Worm (Caenorhabditis elegans): Measurements from ENCODE around the gene fbxa-136.

fbxa-136 gene

ce11 chrV:17540295-17540694 is 19.5 kb downstream of the fbxa-136 start, which contains the start of gene srz-25:
srz-25 (plus strand) TSS chrV:17540595.
- no peak for TF ChIP-seq snpc-4 (tag; optimal IDR thresholded peaks at IDR 0.05)
- TF ChIP-seq egl-5 (tag; optimal IDR thresholded peaks at IDR 0.05), result no peak
- no peak for TF ChIP-seq fos-1 (tag; optimal IDR thresholded peaks at IDR 0.05)
- TF ChIP-seq jun-1 (tag; optimal IDR thresholded peaks at IDR 0.05), result no peak
- TF ChIP-seq unc-39 (tag; optimal IDR thresholded peaks at IDR 0.05), result no peak
- no peak for TF ChIP-seq nhr-12 (tag; optimal IDR thresholded peaks at IDR 0.05)
- TF ChIP-seq egl-27 (tag; optimal IDR thresholded peaks at IDR 0.05), result no peak
- TF ChIP-seq daf-12 (tag; optimal IDR thresholded peaks at IDR 0.05), result no peak
- TF ChIP-seq pqm-1 (tag; optimal IDR thresholded peaks at IDR 0.05), result no peak

DNA sequence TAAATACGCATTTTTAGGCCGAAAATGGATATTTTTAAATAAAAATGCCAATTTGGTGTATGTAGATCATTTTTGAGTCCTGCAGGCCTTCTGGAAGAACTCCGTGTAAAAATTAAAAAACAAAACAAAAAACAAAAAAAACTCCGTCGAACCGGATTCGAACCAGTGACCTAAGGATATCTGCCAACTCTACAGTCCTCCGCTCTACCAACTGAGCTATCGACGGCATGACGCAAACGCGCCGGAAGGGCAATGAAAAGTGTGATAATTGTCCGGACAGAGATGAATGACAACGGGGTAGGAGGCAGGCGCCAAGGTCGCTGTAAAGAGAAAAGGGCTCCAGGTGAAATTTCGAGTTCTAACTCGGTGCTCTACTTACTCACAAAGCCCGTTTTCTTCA is 21.5 kb downstream of the fbxa-136 start:
- TF ChIP-seq unc-39 (tag; optimal IDR thresholded peaks at IDR 0.05), result no peak
- no peak for TF ChIP-seq pqm-1 (tag; optimal IDR thresholded peaks at IDR 0.05)
- TF ChIP-seq egl-27 (tag; optimal IDR thresholded peaks at IDR 0.05), result no peak
- no peak for TF ChIP-seq skn-1 (tag; optimal IDR thresholded peaks at IDR 0.05)
- no peak for TF ChIP-seq nhr-76 (tag; optimal IDR thresholded peaks at IDR 0.05)
- no peak for TF ChIP-seq elt-2 (tag; optimal IDR thresholded peaks at IDR 0.05)
- TF ChIP-seq fkh-2 (tag; optimal IDR thresholded peaks at IDR 0.05), result no peak
- no peak for TF ChIP-seq mdl-1 (tag; optimal IDR thresholded peaks at IDR 0.05)
- TF ChIP-seq fkh-10 (GFP tag; optimal IDR thresholded peaks at IDR 0.05), result no peak
- TF ChIP-seq eor-1 (tag; optimal IDR thresholded peaks at IDR 0.05), result no peak
- TF ChIP-seq mml-1 (tag; optimal IDR thresholded peaks at IDR 0.05), result no peak

DNA sequence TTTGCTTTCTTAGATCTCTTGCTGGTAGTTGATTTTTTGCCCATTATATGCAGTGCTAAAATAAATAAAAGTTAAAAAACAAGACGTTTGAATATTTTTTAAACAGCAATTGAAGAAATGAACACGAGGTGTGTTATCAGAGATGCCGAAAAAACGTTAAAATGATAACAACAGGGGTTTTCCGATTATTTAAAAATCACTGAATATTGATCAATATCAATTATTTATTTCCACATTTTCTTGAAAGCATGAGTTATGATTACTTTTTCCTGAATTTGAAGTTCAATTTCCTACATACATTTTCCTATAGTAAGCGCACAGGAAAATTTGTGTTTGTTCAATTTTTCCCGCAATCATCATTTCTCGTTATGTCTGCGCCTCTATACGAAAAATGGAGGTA is 26.1 kb downstream of the fbxa-136 start:
- TF ChIP-seq egl-27 (tag; optimal IDR thresholded peaks at IDR 0.05), result no peak
- TF ChIP-seq elt-2 (tag; optimal IDR thresholded peaks at IDR 0.05), result peak; percentile 76
- TF ChIP-seq tbx-2 (tag; optimal IDR thresholded peaks at IDR 0.05), result no peak
- no peak for TF ChIP-seq ceh-82 (tag; optimal IDR thresholded peaks at IDR 0.05)
- peak; percentile 33 for TF ChIP-seq pqm-1 (tag; optimal IDR thresholded peaks at IDR 0.05)

- TF ChIP-seq ztf-4 (tag; optimal IDR thresholded peaks at IDR 0.05) (no peak), ceh-9 (tag; optimal IDR thresholded peaks at IDR 0.05) (no peak), daf-12 (tag; optimal IDR thresholded peaks at IDR 0.05) (no peak), hmg-11 (tag; optimal IDR thresholded peaks at IDR 0.05) (no peak), nhr-12 (tag; optimal IDR thresholded peaks at IDR 0.05) (no peak), jun-1 (tag; optimal IDR thresholded peaks at IDR 0.05) (no peak), egl-5 (tag; optimal IDR thresholded peaks at IDR 0.05) (no peak), lin-39 (tag; optimal IDR thresholded peaks at IDR 0.05) (no peak), ZK546.5 (tag; optimal IDR thresholded peaks at IDR 0.05) (no peak), egl-27 (tag; optimal IDR thresholded peaks at IDR 0.05) (no peak)
Measured at ce11 chrV:17548635-17549034, 27.8 kb downstream of the fbxa-136 start.

DNA sequence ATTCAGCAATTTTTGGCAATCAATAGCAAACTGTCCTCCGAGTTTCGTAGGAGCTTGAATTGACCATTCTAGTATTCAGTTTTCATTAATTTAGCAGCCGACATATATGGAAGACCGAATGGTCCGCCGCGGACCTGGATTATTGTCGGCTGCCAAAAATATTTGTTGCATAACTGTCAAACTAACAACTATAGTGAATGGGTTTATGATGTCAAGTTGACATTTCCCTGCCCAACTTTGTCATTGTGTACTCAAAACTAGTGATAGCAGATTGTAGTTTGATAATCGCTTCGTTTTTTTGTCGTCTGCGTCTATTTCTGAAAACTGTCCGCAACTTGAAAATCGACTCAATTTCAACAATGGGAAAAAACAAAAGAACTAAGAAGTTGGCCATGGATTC is 28.5 kb downstream of the fbxa-136 start, which contains the start of gene fbxa-176:
TSS of gene fbxa-176 (plus strand) at position 314 of the 400 bp plus-strand sequence.
- TF ChIP-seq lsy-12 (tag; optimal IDR thresholded peaks at IDR 0.05) (no peak), ceh-82 (tag; optimal IDR thresholded peaks at IDR 0.05) (no peak), jun-1 (tag; optimal IDR thresholded peaks at IDR 0.05) (no peak), ztf-11 (tag; optimal IDR thresholded peaks at IDR 0.05) (no peak), nfya-1 (tag; optimal IDR thresholded peaks at IDR 0.05; ENCODE audit: insufficient read depth) (no peak), elt-2 (tag; optimal IDR thresholded peaks at IDR 0.05) (peak; percentile 63), pha-4 (tag; optimal IDR thresholded peaks at IDR 0.05) (no peak), pqm-1 (tag; optimal IDR thresholded peaks at IDR 0.05) (peak; percentile 33)

ce11 chrV:17551396-17551795 is 30.6 kb downstream of the fbxa-136 start:
- TF ChIP-seq ceh-28 (tag; optimal IDR thresholded peaks at IDR 0.05) (no peak), lsy-12 (tag; optimal IDR thresholded peaks at IDR 0.05) (no peak), nhr-12 (tag; optimal IDR thresholded peaks at IDR 0.05) (no peak)

DNA sequence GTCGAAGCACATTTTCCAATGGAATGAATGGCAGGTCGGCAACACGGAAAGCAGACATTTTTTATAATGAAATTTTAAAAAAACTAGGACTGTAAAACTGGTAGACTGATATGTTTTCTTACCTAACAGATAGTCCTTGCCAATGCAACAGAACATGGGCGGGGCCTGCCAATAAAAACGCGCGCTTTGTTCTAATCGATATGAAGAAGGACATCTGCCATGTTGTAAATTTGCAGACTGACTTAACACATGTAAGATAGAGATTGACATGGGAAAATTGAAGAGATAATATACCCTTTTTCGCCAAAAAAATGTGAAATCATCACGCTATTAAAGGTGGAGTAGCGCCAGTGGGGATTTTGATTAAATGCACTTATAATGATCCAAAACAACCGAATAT is 31.9 kb downstream of the fbxa-136 start, which contains the start of gene C38D9.8:
TSS of gene C38D9.8 (minus strand) at position 101 of the 400 bp plus-strand sequence.
- TF ChIP-seq R02D3.7 (tag; optimal IDR thresholded peaks at IDR 0.05), result no peak

Measured in whole organism, L3 larva.